Fruit fly (Drosophila melanogaster) whole organism, embryonic: ENCODE data around the gene UQCR-C2.

Experiments used
- Blimp-1 ChIP-seq: fragments of 200-800 bp; sonication (Bioruptor generic); optimal IDR thresholded peaks from 3 replicates; lab custom pipeline; 2018; ENCODE audit warnings: missing biosample characterization, missing genetic modification characterization, mild to moderate bottlenecking, moderate library complexity, missing genetic modification reagents
- CG10147 ChIP-seq: fragments of 200-800 bp; sonication (Bioruptor generic); optimal IDR thresholded peaks from 2 replicates; lab custom pipeline; 2019; ENCODE audit warnings: missing biosample characterization, mild to moderate bottlenecking, missing genetic modification characterization, moderate library complexity
- CG1233 ChIP-seq: fragments of 200-800 bp; sonication (Bioruptor generic); optimal IDR thresholded peaks from 4 replicates; lab custom pipeline; 2018; ENCODE audit warnings: missing biosample characterization, mild to moderate bottlenecking, missing genetic modification characterization
- CG18619 ChIP-seq: fragments of 200-800 bp; sonication (Bioruptor generic); optimal IDR thresholded peaks from 3 replicates; lab custom pipeline; 2017; ENCODE audit warnings: missing biosample characterization, mild to moderate bottlenecking, missing genetic modification characterization
- CG6791 ChIP-seq: fragments of 200-800 bp; sonication (Bioruptor generic); IDR thresholded peaks from 3 replicates; pipeline ENCODE4 v1.3.6; 2022; ENCODE audit warnings: missing biosample characterization, missing genetic modification characterization; ENCODE audit not compliant: partially characterized antibody
- Chrac-16 ChIP-seq: fragments of 200-800 bp; sonication (Bioruptor generic); optimal IDR thresholded peaks from 3 replicates; lab custom pipeline; 2016; ENCODE audit warnings: missing biosample characterization, missing genetic modification characterization
- PHDP ChIP-seq: fragments of 200-800 bp; sonication (Bioruptor generic); optimal IDR thresholded peaks from 3 replicates; lab custom pipeline; 2018; ENCODE audit warnings: missing biosample characterization, mild to moderate bottlenecking, missing genetic modification characterization, moderate library complexity
- Side ChIP-seq: fragments of 200-800 bp; sonication (Bioruptor generic); optimal IDR thresholded peaks from 2 replicates; lab custom pipeline; 2016; ENCODE audit warnings: missing biosample characterization, missing genetic modification characterization
- Usf ChIP-seq: fragments of 200-800 bp; sonication (Bioruptor generic); optimal IDR thresholded peaks from 2 replicates; lab custom pipeline; 2017; ENCODE audit warnings: missing genotype, missing biosample characterization, missing genetic modification characterization
- bab2 ChIP-seq: fragments of 200-800 bp; sonication (Bioruptor generic); optimal IDR thresholded peaks from 2 replicates; lab custom pipeline; 2016; ENCODE audit warnings: missing biosample characterization, missing genetic modification characterization
- crp ChIP-seq, 2 experiments: fragments of 200-800 bp; sonication (Bioruptor generic); optimal IDR thresholded peaks; 2 replicates in 1 of 2; 3 replicates in 1 of 2; lab custom pipeline; 2017; ENCODE audit warnings: missing biosample characterization in 2 of 2, missing genetic modification characterization in 2 of 2, mild to moderate bottlenecking in 1 of 2, moderate library complexity in 1 of 2
- sens ChIP-seq: fragments of 200-800 bp; sonication (Bioruptor generic); peaks from one replicate; lab custom pipeline; 2016; ENCODE audit warnings: missing biosample characterization, missing genetic modification characterization

dm6 chr3L:16542998-16543624 is 40.8 kb upstream of the UQCR-C2 start, which contains the start of gene CG43373:
- TF ChIP-seq crp (GFP tag; optimal IDR thresholded peaks at IDR 0.05; lab: Kevin White, UChicago) (no peak), sens (peak; percentile 41), CG1233 (GFP tag; lab: Kevin White, UChicago) (no peak), CG6791 (no peak), bab2 (no peak), Side (no peak), Usf (no peak), Blimp-1 (peak; percentile 97), Chrac-16 (GFP tag; lab: Kevin White, UChicago) (no peak), CG10147 (no peak), PHDP (no peak), CG18619 (GFP tag; lab: Kevin White, UChicago) (no peak)
